Fruit fly (Drosophila melanogaster) whole organism, embryonic: ENCODE results near the gene CG43779.

Source experiments
- CG9876 ChIP-seq: fragments of 200-800 bp; sonication (Bioruptor generic); optimal IDR thresholded peaks from 2 replicates; lab custom pipeline; 2016; ENCODE audit warnings: missing biosample characterization, missing genetic modification characterization
- HmgZ ChIP-seq: fragments of 200-800 bp; sonication (Bioruptor generic); optimal IDR thresholded peaks from 2 replicates; lab custom pipeline; 2018; ENCODE audit warnings: missing biosample characterization, mild to moderate bottlenecking, missing genetic modification characterization
- Mrtf ChIP-seq: fragments of 200-800 bp; sonication (Bioruptor generic); IDR thresholded peaks from 3 replicates; pipeline ENCODE4 v1.3.6; 2022; ENCODE audit warnings: missing biosample characterization, missing genetic modification characterization
- Vsx1 ChIP-seq: fragments of 200-800 bp; sonication (Bioruptor generic); optimal IDR thresholded peaks from 2 replicates; lab custom pipeline; 2017; ENCODE audit warnings: missing biosample characterization, mild to moderate bottlenecking, missing genetic modification characterization, missing genetic modification reagents
- Xrp1 ChIP-seq: fragments of 200-800 bp; sonication (Bioruptor generic); IDR thresholded peaks from 2 replicates; pipeline ENCODE4 v1.3.6; 2022; ENCODE audit warnings: missing biosample characterization, missing genetic modification characterization
- eyg ChIP-seq: fragments of 200-800 bp; sonication (Bioruptor generic); optimal IDR thresholded peaks from 3 replicates; lab custom pipeline; 2016; ENCODE audit warnings: missing biosample characterization, missing genetic modification characterization
- fd96Cb ChIP-seq: fragments of 200-800 bp; sonication (Bioruptor generic); optimal IDR thresholded peaks from 2 replicates; lab custom pipeline; 2018; ENCODE audit warnings: missing biosample characterization, mild to moderate bottlenecking, missing genetic modification characterization, moderate library complexity
- ham ChIP-seq: fragments of 200-800 bp; sonication (Bioruptor generic); IDR thresholded peaks from 2 replicates; pipeline ENCODE4 v1.3.6; 2022; ENCODE audit warnings: missing biosample characterization, missing genetic modification characterization

dm6 chr2L:13291066-13291434 is 15.5 kb downstream of the CG43779 start:
- TF ChIP-seq Xrp1 (GFP tag; lab: Robert Waterston, UW) = peak; percentile 28; the same call in 1 of the 2 replicates
- TF ChIP-seq Mrtf (GFP tag; lab: Robert Waterston, UW) = no peak
- no peak for TF ChIP-seq Vsx1 (GFP tag; lab: Kevin White, UChicago)
- no peak for TF ChIP-seq ham (GFP tag; lab: Robert Waterston, UW)
- TF ChIP-seq fd96Cb (tag; lab: Kevin White, UChicago) = no peak
- no peak for TF ChIP-seq eyg (GFP tag; lab: Kevin White, UChicago)
- no peak for TF ChIP-seq HmgZ (tag; lab: Kevin White, UChicago)
- TF ChIP-seq CG9876 (GFP tag; lab: Kevin White, UChicago) = no peak
